Fruit fly (Drosophila melanogaster): ENCODE results near the gene Or85d.

Or85d gene

dm6 chr3R:8523668-8524067, 28.7 kb upstream of the Or85d start, which contains the start of gene CG31259 (continued):
- TF ChIP-seq Gsc (GFP tag; IDR thresholded peaks at IDR 0.05) = no peak
- TF ChIP-seq HmgZ (tag; optimal IDR thresholded peaks at IDR 0.05) = peak; percentile 3
- no peak for TF ChIP-seq pzg (GFP tag; optimal IDR thresholded peaks at IDR 0.05)
- TF ChIP-seq Deaf1 (tag; optimal IDR thresholded peaks at IDR 0.05) = peak; percentile 86
- peak; percentile 1 for TF ChIP-seq CG10543 (GFP tag; optimal IDR thresholded peaks at IDR 0.05)
- no peak for TF ChIP-seq dpn (GFP tag; optimal IDR thresholded peaks at IDR 0.05)
- peak; percentile 66; the same call in 1 of the 4 replicates for TF ChIP-seq chinmo (GFP tag; IDR thresholded peaks at IDR 0.05; ENCODE audit: partially characterized antibody)
- no peak for TF ChIP-seq CG10431 (GFP tag; optimal IDR thresholded peaks at IDR 0.05)
- TF ChIP-seq CG34376 (GFP tag; optimal IDR thresholded peaks at IDR 0.05) = peak; percentile 39
- TF ChIP-seq CG14860 (GFP tag; IDR thresholded peaks at IDR 0.05; ENCODE audit: partially characterized antibody) = no peak
- peak; percentile 50; the same call in 1 of the 3 replicates for TF ChIP-seq vnd (GFP tag; IDR thresholded peaks at IDR 0.05; ENCODE audit: partially characterized antibody)
- peak; percentile 28 for TF ChIP-seq exex (tag; optimal IDR thresholded peaks at IDR 0.05)
- no peak for TF ChIP-seq CG17829 (tag; optimal IDR thresholded peaks at IDR 0.05)
- TF ChIP-seq row (GFP tag; IDR thresholded peaks at IDR 0.05) = peak; percentile 16; the same call in 1 of the 3 replicates

DNA sequence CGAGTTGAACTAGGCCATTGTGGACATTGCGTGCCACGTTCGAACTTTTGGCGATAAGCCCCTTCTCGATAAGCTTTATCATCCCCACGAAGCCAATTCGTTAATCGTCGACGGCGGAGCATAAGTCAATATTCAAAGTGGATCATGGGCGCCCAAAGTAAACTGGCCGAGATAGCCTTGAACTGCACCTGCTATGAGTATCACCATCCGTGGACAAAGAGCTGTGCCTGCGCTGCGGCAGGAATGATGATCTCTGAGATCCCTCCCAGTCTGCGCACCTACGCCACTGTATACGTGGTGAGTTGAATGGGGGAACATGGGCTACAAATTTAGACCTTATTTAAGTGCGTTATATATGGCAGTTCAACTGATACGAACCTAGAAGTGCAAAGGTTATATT, 28.1 kb upstream of the Or85d start:
- TF ChIP-seq ttk (GFP tag; IDR thresholded peaks at IDR 0.05) (peak; percentile 23; the same call in 1 of the 2 replicates), ap (GFP tag; IDR thresholded peaks at IDR 0.05) (0 out of 2 replicates have a peak, but pooled peaks have one; percentile 41), Hr39 (optimal IDR thresholded peaks at IDR 0.05) (no peak), CG12659 (GFP tag; optimal IDR thresholded peaks at IDR 0.05) (peak; percentile 23), CG8944 (GFP tag; optimal IDR thresholded peaks at IDR 0.05) (peak; percentile 21), Dp (GFP tag; optimal IDR thresholded peaks at IDR 0.05) (no peak), chm (GFP tag; IDR thresholded peaks at IDR 0.05) (peak; percentile 65; the same call in 1 of the 2 replicates), slbo (GFP tag; IDR thresholded peaks at IDR 0.05) (peak; percentile 76), CG2875 (GFP tag; optimal IDR thresholded peaks at IDR 0.05) (no peak), Xbp1 (GFP tag; optimal IDR thresholded peaks at IDR 0.05) (peak; percentile 25), CG2120 (GFP tag; optimal IDR thresholded peaks at IDR 0.05) (peak; percentile 77), Sox102F (GFP tag; optimal IDR thresholded peaks at IDR 0.05) (peak; percentile 27), Gug (GFP tag; IDR thresholded peaks at IDR 0.05) (peak; percentile 55; the same call in 2 of the 4 replicates), CG7271 (tag; optimal IDR thresholded peaks at IDR 0.05) (no peak), ftz-f1 (GFP tag; optimal IDR thresholded peaks at IDR 0.05) (peak; percentile 19), esg (GFP tag; conservative IDR thresholded peaks at IDR 0.05) (0 out of 2 replicates have a peak, but pooled peaks have one; percentile 5), Rx (GFP tag; IDR thresholded peaks at IDR 0.05) (peak; percentile 35; the same call in 1 of the 2 replicates), inv (GFP tag; IDR thresholded peaks at IDR 0.05; ENCODE audit: partially characterized antibody) (no peak), gsb (GFP tag; IDR thresholded peaks at IDR 0.05) (peak; percentile 50), scrt (GFP tag; optimal IDR thresholded peaks at IDR 0.05) (no peak), mam (GFP tag; optimal IDR thresholded peaks at IDR 0.05) (peak; percentile 44), CG30403 (GFP tag; optimal IDR thresholded peaks at IDR 0.05) (peak; percentile 0), CG14014 (GFP tag; IDR thresholded peaks at IDR 0.05) (peak; percentile 60; the same call in 1 of the 2 replicates), Deaf1 (tag; optimal IDR thresholded peaks at IDR 0.05) (no peak), Ada2b (GFP tag; IDR thresholded peaks at IDR 0.05) (peak; percentile 12; the same call in 1 of the 2 replicates), E2f2 (GFP tag; IDR thresholded peaks at IDR 0.05) (0 out of 2 replicates have a peak, but pooled peaks have one; percentile 9), CG31224 (GFP tag; IDR thresholded peaks at IDR 0.05) (0 out of 2 replicates have a peak, but pooled peaks have one; percentile 18), PHDP (tag; optimal IDR thresholded peaks at IDR 0.05) (peak; percentile 28), Nf-YA (GFP tag; IDR thresholded peaks at IDR 0.05) (0 out of 2 replicates have a peak, but pooled peaks have one; percentile 7), Hmr (GFP tag; optimal IDR thresholded peaks at IDR 0.05) (peak; percentile 42), phol (tag; optimal IDR thresholded peaks at IDR 0.05) (no peak), wor (GFP tag; IDR thresholded peaks at IDR 0.05) (no peak), her (GFP tag; optimal IDR thresholded peaks at IDR 0.05) (peak; percentile 21), dm (GFP tag; optimal IDR thresholded peaks at IDR 0.05) (no peak), CG15269 (tag; optimal IDR thresholded peaks at IDR 0.05) (peak; percentile 27), CG14050 (GFP tag; IDR thresholded peaks at IDR 0.05) (no peak; the same call in 2 of the 3 replicates)

Measured in whole organism, embryonic.